Fruit fly (Drosophila melanogaster): ENCODE data around the gene r2d2.

DNA sequence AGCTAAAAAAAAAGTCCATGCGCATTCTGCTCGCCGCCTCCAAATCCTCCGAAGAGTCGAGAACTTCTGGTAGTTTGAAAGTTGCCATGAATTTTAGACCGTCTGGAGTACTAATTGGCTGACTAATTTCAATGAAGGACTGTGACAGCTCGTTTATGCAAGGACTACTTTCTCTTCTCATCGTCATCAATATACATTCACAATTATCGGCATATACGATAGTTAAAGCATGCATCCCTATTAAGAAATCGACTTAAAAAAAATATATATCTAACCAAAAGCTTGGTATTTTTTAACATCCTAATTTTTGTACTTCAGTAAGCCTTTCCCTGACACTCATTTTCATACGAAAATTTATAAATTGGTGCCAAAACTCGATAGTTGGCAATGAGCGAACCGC, 40.2 kb downstream of the r2d2 start, which contains the start of gene CG14537:
- TF ChIP-seq CG13204 (GFP tag; optimal IDR thresholded peaks at IDR 0.05) (no peak), Snoo (tag; optimal IDR thresholded peaks at IDR 0.05) (no peak), CG34367 (tag; optimal IDR thresholded peaks at IDR 0.05) (no peak), CG4496 (GFP tag; IDR thresholded peaks at IDR 0.05) (no peak), CG8159 (tag; optimal IDR thresholded peaks at IDR 0.05) (no peak), CG14655 (GFP tag; optimal IDR thresholded peaks at IDR 0.05) (no peak)
